Fruit fly (Drosophila melanogaster) S2 (cell line): Measurements from ENCODE around the gene CG33784.

Experiments used
- CG8478 ChIP-seq: fragments of >200 bp; optimal IDR thresholded peaks from 2 replicates; lab custom pipeline; 2018
- CTCF ChIP-seq, 2 experiments: fragments of >200 bp; optimal IDR thresholded peaks; 2 replicates each; lab custom pipeline; 2018

The CG33784 gene

dm6 chr3R:10111150-10111814 is 43.6 kb downstream of the CG33784 start:
- TF ChIP-seq CG8478 (lab: Kevin White, UChicago) (no peak), CTCF (optimal IDR thresholded peaks at IDR 0.05; lab: Kevin White, UChicago) (no peak)

dm6 chr3R:10111815-10112185 is 44.1 kb downstream of the CG33784 start:
- no peak for TF ChIP-seq CTCF (optimal IDR thresholded peaks at IDR 0.05; lab: Kevin White, UChicago)
- no peak for TF ChIP-seq CG8478 (lab: Kevin White, UChicago)

dm6 chr3R:10112195-10112594 is 44.5 kb downstream of the CG33784 start, which contains the start of gene CAH7:
Gene CAH7, plus strand, starts transcription at chr3R:10112237.
- no peak for TF ChIP-seq CTCF (optimal IDR thresholded peaks at IDR 0.05; lab: Kevin White, UChicago)
- TF ChIP-seq CG8478 (lab: Kevin White, UChicago): no peak

dm6 chr3R:10113746-10114145 is 46.0 kb downstream of the CG33784 start:
- no peak for TF ChIP-seq CG8478 (lab: Kevin White, UChicago)
- TF ChIP-seq CTCF (optimal IDR thresholded peaks at IDR 0.05; lab: Kevin White, UChicago): no peak

dm6 chr3R:10114915-10115534 is 47.3 kb downstream of the CG33784 start:
- TF ChIP-seq CG8478 (lab: Kevin White, UChicago): no peak
- TF ChIP-seq CTCF (optimal IDR thresholded peaks at IDR 0.05; lab: Kevin White, UChicago): no peak

dm6 chr3R:10115797-10116196 is 48.1 kb downstream of the CG33784 start:
- TF ChIP-seq CG8478 (lab: Kevin White, UChicago) (no peak), CTCF (optimal IDR thresholded peaks at IDR 0.05; lab: Kevin White, UChicago) (no peak)
